Fruit fly (Drosophila melanogaster): ENCODE results near the gene DIP-gamma.

The DIP-gamma gene

DNA sequence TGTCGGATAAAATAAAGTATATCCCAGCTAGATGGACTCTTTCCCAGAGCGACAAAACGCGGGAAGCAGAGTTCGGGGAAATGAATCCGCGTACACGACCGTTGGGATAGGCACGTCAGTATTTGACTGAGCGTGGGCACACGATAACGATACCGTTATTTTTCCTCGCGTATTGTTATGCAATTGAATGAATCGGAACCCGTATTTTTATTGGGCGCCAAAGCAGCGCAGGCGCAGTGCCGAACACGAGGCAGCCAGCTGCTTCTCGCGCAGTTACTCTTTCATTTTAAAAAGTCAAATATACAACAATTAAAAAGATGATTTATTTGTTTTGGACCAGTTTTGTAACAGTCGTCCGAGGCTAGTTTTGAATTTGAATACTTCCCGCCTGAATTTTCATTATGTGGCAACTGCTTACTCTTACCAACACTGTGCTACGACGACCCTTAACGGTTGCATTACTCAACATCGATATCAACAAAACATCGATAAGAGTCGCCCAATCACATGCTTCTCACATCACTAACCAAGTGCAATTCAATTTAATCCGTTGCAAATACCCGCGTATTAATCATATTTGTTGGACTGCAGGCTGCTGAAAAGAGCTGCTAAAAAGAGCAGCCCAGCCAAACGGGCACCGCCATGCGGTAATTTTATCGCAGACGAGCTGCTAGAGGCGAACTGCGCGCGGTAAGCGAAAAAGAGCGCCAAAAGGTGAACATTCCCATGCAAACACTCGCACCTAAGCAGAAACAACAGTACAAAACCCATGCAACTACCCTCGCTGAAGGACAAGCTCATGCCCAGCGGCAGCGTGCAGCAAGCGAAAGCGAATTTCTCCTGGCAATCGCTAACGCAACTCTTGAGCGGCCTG lies 82.4 kb downstream of the DIP-gamma start, which contains the start of the genes CG33203 and Doa (continued):
- TF ChIP-seq Bdp1 (GFP tag; optimal IDR thresholded peaks at IDR 0.05) = no peak
- TF ChIP-seq CG3838 (GFP tag; optimal IDR thresholded peaks at IDR 0.05) = peak; percentile 8
- peak; percentile 48; the same call in 1 of the 2 replicates for TF ChIP-seq cas (GFP tag; IDR thresholded peaks at IDR 0.05)
- TF ChIP-seq CG5245 (GFP tag; optimal IDR thresholded peaks at IDR 0.05) = no peak
- TF ChIP-seq ara (GFP tag; IDR thresholded peaks at IDR 0.05) = no peak
- TF ChIP-seq vnd (GFP tag; IDR thresholded peaks at IDR 0.05; ENCODE audit: partially characterized antibody) = peak; percentile 80
- peak; percentile 40 for TF ChIP-seq Hr3 (GFP tag; optimal IDR thresholded peaks at IDR 0.05)
- peak; percentile 53 for TF ChIP-seq phol (tag; optimal IDR thresholded peaks at IDR 0.05)
- TF ChIP-seq ind (GFP tag; optimal IDR thresholded peaks at IDR 0.05) = peak; percentile 33
- no peak for TF ChIP-seq Dfd (GFP tag; optimal IDR thresholded peaks at IDR 0.05)
- no peak for TF ChIP-seq pfk (GFP tag; optimal IDR thresholded peaks at IDR 0.05)
- peak; percentile 2 for TF ChIP-seq CG12942 (GFP tag; optimal IDR thresholded peaks at IDR 0.05)
- TF ChIP-seq knrl (GFP tag; IDR thresholded peaks at IDR 0.05; ENCODE audit: partially characterized antibody) = peak; percentile 90
- TF ChIP-seq slbo (GFP tag; IDR thresholded peaks at IDR 0.05) = peak; percentile 65
- TF ChIP-seq gsb (GFP tag; IDR thresholded peaks at IDR 0.05) = no peak
- TF ChIP-seq CG31365 (tag; optimal IDR thresholded peaks at IDR 0.05) = no peak
- peak; percentile 87 for TF ChIP-seq unc-4 (GFP tag; IDR thresholded peaks at IDR 0.05; ENCODE audit: partially characterized antibody)
- TF ChIP-seq CG42726 (GFP tag; IDR thresholded peaks at IDR 0.05; ENCODE audit: partially characterized antibody) = peak; percentile 85
- TF ChIP-seq CG33213 (GFP tag; optimal IDR thresholded peaks at IDR 0.05) = peak; percentile 73
- no peak for TF ChIP-seq pb (GFP tag; optimal IDR thresholded peaks at IDR 0.05)
- TF ChIP-seq bbx (GFP tag; IDR thresholded peaks at IDR 0.05; ENCODE audit: partially characterized antibody) = peak; percentile 83
- peak; percentile 2 for TF ChIP-seq kay (GFP tag; optimal IDR thresholded peaks at IDR 0.05)
- TF ChIP-seq CG18011 (GFP tag; optimal IDR thresholded peaks at IDR 0.05) = peak; percentile 20
- peak; percentile 3 for TF ChIP-seq az2 (GFP tag; optimal IDR thresholded peaks at IDR 0.05)
- peak; percentile 16 for TF ChIP-seq slp2 (GFP tag; optimal IDR thresholded peaks at IDR 0.05)
- no peak for TF ChIP-seq psq (GFP tag; optimal IDR thresholded peaks at IDR 0.05)
- TF ChIP-seq hb (GFP tag; IDR thresholded peaks at IDR 0.05; ENCODE audit: partially characterized antibody) = peak; percentile 82; the same call in 2 of the 3 replicates
- peak; percentile 17 for TF ChIP-seq gcm2 (GFP tag; optimal IDR thresholded peaks at IDR 0.05)
- no peak for TF ChIP-seq prd (optimal IDR thresholded peaks at IDR 0.05)
- TF ChIP-seq prd (GFP tag; IDR thresholded peaks at IDR 0.05) = peak; percentile 38; the same call in 1 of the 3 replicates
- peak; percentile 28 for TF ChIP-seq CG12391 (tag; optimal IDR thresholded peaks at IDR 0.05)
- peak; percentile 33 for TF ChIP-seq Mad (GFP tag; optimal IDR thresholded peaks at IDR 0.05)
- peak; percentile 39 for TF ChIP-seq sima (GFP tag; optimal IDR thresholded peaks at IDR 0.05)
- TF ChIP-seq HmgZ (tag; optimal IDR thresholded peaks at IDR 0.05) = peak; percentile 70
- TF ChIP-seq CG14441 (GFP tag; IDR thresholded peaks at IDR 0.05) = peak; percentile 44; the same call in 1 of the 2 replicates
- TF ChIP-seq CG15514 (GFP tag; optimal IDR thresholded peaks at IDR 0.05) = peak; percentile 68
- TF ChIP-seq CHES-1-like (GFP tag; optimal IDR thresholded peaks at IDR 0.05) = peak; percentile 53
- no peak for TF ChIP-seq cg (GFP tag; optimal IDR thresholded peaks at IDR 0.05)
- peak; percentile 44 to 98 for TF ChIP-seq Pdp1 (GFP tag; optimal IDR thresholded peaks at IDR 0.05)
- TF ChIP-seq stc (GFP tag; IDR thresholded peaks at IDR 0.05) = 0 out of 2 replicates have a peak, but pooled peaks have one; percentile 24
- peak; percentile 14 for TF ChIP-seq HHEX (GFP tag; optimal IDR thresholded peaks at IDR 0.05)
- TF ChIP-seq repo (GFP tag; optimal IDR thresholded peaks at IDR 0.05) = peak; percentile 18
- TF ChIP-seq Doc2 (GFP tag; IDR thresholded peaks at IDR 0.05) = no peak
- TF ChIP-seq MESR4 (GFP tag; optimal IDR thresholded peaks at IDR 0.05) = no peak
- peak; percentile 12 for TF ChIP-seq CG8944 (GFP tag; optimal IDR thresholded peaks at IDR 0.05)
- TF ChIP-seq corto (GFP tag; optimal IDR thresholded peaks at IDR 0.05) = no peak
- peak; percentile 99 for TF ChIP-seq CG10267 (tag; optimal IDR thresholded peaks at IDR 0.05)
- no peak for TF ChIP-seq CG15011 (GFP tag; optimal IDR thresholded peaks at IDR 0.05)

Data from whole organism, embryonic.